Fruit fly (Drosophila melanogaster) whole organism, prepupa: ENCODE results near the gene CG7120.

Source experiments
- CG10669 ChIP-seq: fragments of 200-800 bp; sonication (Bioruptor generic); optimal IDR thresholded peaks from 3 replicates; lab custom pipeline; 2018; ENCODE audit warnings: missing biosample characterization, mild to moderate bottlenecking, missing genetic modification characterization, moderate library complexity
- CG11294 ChIP-seq: fragments of 200-800 bp; sonication (Bioruptor generic); IDR thresholded peaks from 2 replicates; pipeline ENCODE4 v1.3.6; 2022; ENCODE audit warnings: missing biosample characterization, missing genetic modification characterization
- CG11902 ChIP-seq: fragments of 200-800 bp; sonication (Bioruptor generic); optimal IDR thresholded peaks from 3 replicates; lab custom pipeline; 2016; ENCODE audit warnings: missing biosample characterization, missing genetic modification characterization
- CG15336 ChIP-seq: fragments of 200-800 bp; sonication (Bioruptor generic); IDR thresholded peaks from 2 replicates; pipeline ENCODE4 v1.3.6; 2022; ENCODE audit warnings: missing biosample characterization, missing genetic modification characterization
- CG1621 ChIP-seq: fragments of 200-800 bp; sonication (Bioruptor generic); optimal IDR thresholded peaks from 3 replicates; lab custom pipeline; 2018; ENCODE audit warnings: missing biosample characterization, mild to moderate bottlenecking, missing genetic modification characterization
- CG3032 ChIP-seq: fragments of 200-800 bp; optimal IDR thresholded peaks from 2 replicates; lab custom pipeline; 2019; ENCODE audit warnings: missing biosample characterization, mild to moderate bottlenecking, missing genetic modification characterization, moderate library complexity
- CG32006 ChIP-seq: fragments of 200-800 bp; sonication (Bioruptor generic); optimal IDR thresholded peaks from 3 replicates; lab custom pipeline; 2017; ENCODE audit warnings: missing biosample characterization, mild to moderate bottlenecking, missing genetic modification characterization
- CG34406 ChIP-seq: fragments of 200-800 bp; sonication (Bioruptor generic); optimal IDR thresholded peaks from 3 replicates; lab custom pipeline; 2016; ENCODE audit warnings: missing biosample characterization, missing genetic modification characterization
- CG3919 ChIP-seq: fragments of 200-800 bp; sonication (Bioruptor generic); optimal IDR thresholded peaks from 3 replicates; lab custom pipeline; 2016; ENCODE audit warnings: missing biosample characterization, missing genetic modification characterization
- CG6792 ChIP-seq: fragments of 200-800 bp; sonication (Bioruptor generic); optimal IDR thresholded peaks from 3 replicates; lab custom pipeline; 2016; ENCODE audit warnings: missing biosample characterization, missing genetic modification characterization
- CG6808 ChIP-seq: fragments of 200-800 bp; sonication (Bioruptor generic); optimal IDR thresholded peaks from 3 replicates; lab custom pipeline; 2017; ENCODE audit warnings: missing biosample characterization, missing genetic modification characterization, mild to moderate bottlenecking, moderate library complexity, missing genetic modification reagents
- CG6854 ChIP-seq: fragments of 200-800 bp; sonication (Bioruptor generic); optimal IDR thresholded peaks from 2 replicates; lab custom pipeline; 2017; ENCODE audit warnings: missing biosample characterization, mild to moderate bottlenecking, missing genetic modification characterization
- CG7368 ChIP-seq: fragments of 200-800 bp; sonication (Bioruptor generic); optimal IDR thresholded peaks from 3 replicates; lab custom pipeline; 2016; ENCODE audit warnings: missing biosample characterization, missing genetic modification characterization
- CG8119 ChIP-seq: fragments of 200-800 bp; sonication (Bioruptor generic); IDR thresholded peaks from 3 replicates; pipeline ENCODE4 v1.3.6; 2022; ENCODE audit warnings: missing biosample characterization, missing genetic modification characterization
- CG8632 ChIP-seq: fragments of 200-800 bp; sonication (Bioruptor generic); optimal IDR thresholded peaks from 3 replicates; lab custom pipeline; 2016; ENCODE audit warnings: missing biosample characterization, missing genetic modification characterization
- Eip75B ChIP-seq: fragments of 200-800 bp; sonication (Bioruptor generic); optimal IDR thresholded peaks from 3 replicates; lab custom pipeline; 2016; ENCODE audit warnings: missing biosample characterization, missing genetic modification characterization
- Eip78C ChIP-seq: fragments of 200-800 bp; sonication (Bioruptor generic); peaks from one replicate; lab custom pipeline; 2016; ENCODE audit warnings: missing biosample characterization, missing genetic modification characterization
- Eip93F ChIP-seq: fragments of 200-800 bp; sonication (Bioruptor generic); optimal IDR thresholded peaks from 2 replicates; lab custom pipeline; 2016; ENCODE audit warnings: missing biosample characterization, mild to moderate bottlenecking, missing genetic modification characterization
- Ets21C ChIP-seq: fragments of 200-800 bp; sonication (Bioruptor generic); optimal IDR thresholded peaks from 3 replicates; lab custom pipeline; 2016; ENCODE audit warnings: missing biosample characterization, missing genetic modification characterization
- Ets96B ChIP-seq: fragments of 200-800 bp; optimal IDR thresholded peaks from 2 replicates; lab custom pipeline; 2019; ENCODE audit warnings: missing biosample characterization, mild to moderate bottlenecking, missing genetic modification characterization, moderate library complexity
- Hr38 ChIP-seq: sonication (Bioruptor generic); optimal IDR thresholded peaks from 2 replicates; lab custom pipeline; 2016; ENCODE audit warnings: missing biosample characterization, missing genetic modification characterization
- Met ChIP-seq: fragments of 200-800 bp; sonication (Bioruptor generic); optimal IDR thresholded peaks from 3 replicates; lab custom pipeline; 2016; ENCODE audit warnings: missing biosample characterization, missing genetic modification characterization
- Smox ChIP-seq: fragments of 200-800 bp; sonication (Bioruptor generic); optimal IDR thresholded peaks from 3 replicates; lab custom pipeline; 2016; ENCODE audit warnings: missing biosample characterization, missing genetic modification characterization
- Sox102F ChIP-seq: fragments of 200-800 bp; sonication (Bioruptor generic); optimal IDR thresholded peaks from 2 replicates; lab custom pipeline; 2016; ENCODE audit warnings: missing biosample characterization, mild to moderate bottlenecking, missing genetic modification characterization
- Sox14 ChIP-seq: fragments of 200-800 bp; sonication (Bioruptor generic); optimal IDR thresholded peaks from 3 replicates; lab custom pipeline; 2016; ENCODE audit warnings: missing biosample characterization, missing genetic modification characterization
- achi ChIP-seq: fragments of 200-800 bp; sonication (Bioruptor generic); optimal IDR thresholded peaks from 3 replicates; lab custom pipeline; 2016; ENCODE audit warnings: missing biosample characterization, missing genetic modification characterization
- acj6 ChIP-seq: fragments of 200-800 bp; sonication (Bioruptor generic); optimal IDR thresholded peaks from 3 replicates; lab custom pipeline; 2016; ENCODE audit warnings: missing biosample characterization, missing genetic modification characterization
- dac ChIP-seq: fragments of 200-800 bp; sonication (Bioruptor generic); optimal IDR thresholded peaks from 2 replicates; lab custom pipeline; 2017; ENCODE audit warnings: missing biosample characterization, mild to moderate bottlenecking, missing genetic modification characterization
- dsx ChIP-seq: fragments of 200-800 bp; optimal IDR thresholded peaks from 3 replicates; lab custom pipeline; 2019; ENCODE audit warnings: missing biosample characterization, mild to moderate bottlenecking, missing genetic modification characterization, moderate library complexity; ENCODE audit not compliant: poor library complexity, severe bottlenecking
- eg ChIP-seq: fragments of 200-800 bp; sonication (Bioruptor generic); IDR thresholded peaks from 3 replicates; pipeline ENCODE4 v1.3.6; 2022; ENCODE audit warnings: missing biosample characterization, missing genetic modification characterization
- esn ChIP-seq: fragments of 200-800 bp; sonication (Bioruptor generic); optimal IDR thresholded peaks from 2 replicates; lab custom pipeline; 2016; ENCODE audit warnings: missing biosample characterization, mild to moderate bottlenecking, missing genetic modification characterization, moderate library complexity
- fd85E ChIP-seq: fragments of 200-800 bp; sonication (Bioruptor generic); optimal IDR thresholded peaks from 3 replicates; lab custom pipeline; 2016; ENCODE audit warnings: missing biosample characterization, missing genetic modification characterization
- net ChIP-seq: fragments of 200-800 bp; sonication (Bioruptor generic); optimal IDR thresholded peaks from 3 replicates; lab custom pipeline; 2016; ENCODE audit warnings: missing biosample characterization, missing genetic modification characterization
- pdm3 ChIP-seq: fragments of 200-800 bp; sonication (Bioruptor generic); optimal IDR thresholded peaks from 3 replicates; lab custom pipeline; 2016; ENCODE audit warnings: missing biosample characterization, missing genetic modification characterization
- salr ChIP-seq, 2 experiments: fragments of 200-800 bp; sonication (Bioruptor generic); optimal IDR thresholded peaks; 3 replicates each; lab custom pipeline; 2016 to 2018; ENCODE audit warnings: missing biosample characterization in 2 of 2, missing genetic modification characterization in 2 of 2, mild to moderate bottlenecking in 1 of 2
- spab ChIP-seq: fragments of 200-800 bp; sonication (Bioruptor generic); optimal IDR thresholded peaks from 2 replicates; lab custom pipeline; 2017; ENCODE audit warnings: missing biosample characterization, mild to moderate bottlenecking, missing genetic modification characterization, missing genetic modification reagents
- svp ChIP-seq: fragments of 200-800 bp; sonication (Bioruptor generic); peaks from one replicate; lab custom pipeline; 2016; ENCODE audit warnings: missing biosample characterization, missing genetic modification characterization

CG7120 gene

dm6 chr3L:8385055-8385454, 10.7 kb upstream of the CG7120 start (continued):
- peak; percentile 83 for TF ChIP-seq CG8632 (GFP tag; lab: Kevin White, UChicago)
- TF ChIP-seq Eip78C (GFP tag; lab: Kevin White, UChicago), result peak; percentile 97
- TF ChIP-seq CG10669 (GFP tag; lab: Kevin White, UChicago), result peak; percentile 84
- peak; percentile 83 for TF ChIP-seq CG34406 (GFP tag; lab: Kevin White, UChicago)
- TF ChIP-seq CG7368 (GFP tag; lab: Kevin White, UChicago), result peak; percentile 78
- no peak for TF ChIP-seq Eip93F (GFP tag; lab: Kevin White, UChicago)
- TF ChIP-seq CG11902 (GFP tag; lab: Kevin White, UChicago), result peak; percentile 81
- TF ChIP-seq Eip75B, result peak; percentile 88
- TF ChIP-seq Hr38 (GFP tag; lab: Kevin White, UChicago), result no peak
- peak; percentile 82 for TF ChIP-seq CG8119
- TF ChIP-seq esn, result peak; percentile 82
- TF ChIP-seq CG3032 (tag; lab: Kevin White, UChicago), result peak; percentile 79
- TF ChIP-seq dsx, result peak; percentile 70
- TF ChIP-seq Sox102F (GFP tag; lab: Kevin White, UChicago), result peak; percentile 83
- TF ChIP-seq CG6854 (GFP tag; lab: Kevin White, UChicago), result peak; percentile 28

- TF ChIP-seq Met (GFP tag; lab: Kevin White, UChicago) (no peak), CG11294 (GFP tag; lab: Robert Waterston, UW) (no peak), Ets21C (GFP tag; lab: Kevin White, UChicago) (no peak), CG1621 (tag; lab: Kevin White, UChicago) (no peak), dac (GFP tag; lab: Kevin White, UChicago) (no peak), spab (GFP tag; lab: Kevin White, UChicago) (no peak), Sox14 (GFP tag; lab: Kevin White, UChicago) (no peak), Ets96B (tag; lab: Kevin White, UChicago) (no peak), CG15336 (GFP tag; lab: Robert Waterston, UW) (no peak), svp (GFP tag; lab: Kevin White, UChicago) (no peak), eg (GFP tag; lab: Robert Waterston, UW) (no peak), Hr38 (GFP tag; lab: Kevin White, UChicago) (no peak), net (no peak), Eip78C (GFP tag; lab: Kevin White, UChicago) (no peak), pdm3 (no peak), Smox (GFP tag; lab: Kevin White, UChicago) (no peak), CG6854 (GFP tag; lab: Kevin White, UChicago) (no peak), acj6 (GFP tag; lab: Kevin White, UChicago) (no peak), CG3032 (tag; lab: Kevin White, UChicago) (no peak)
These were observed 4.6 kb upstream of the CG7120 start, which contains the start of gene Jon66Ci for dm6 chr3L:8391240-8391639. TSS of gene Jon66Ci (plus strand) at chr3L:8391540.

- TF ChIP-seq svp (GFP tag; lab: Kevin White, UChicago), result no peak
- TF ChIP-seq fd85E (GFP tag; lab: Kevin White, UChicago), result no peak
- no peak for TF ChIP-seq Met (GFP tag; lab: Kevin White, UChicago)
- TF ChIP-seq salr (GFP tag; optimal IDR thresholded peaks at IDR 0.05; lab: Kevin White, UChicago), result no peak
- no peak for TF ChIP-seq achi (GFP tag; lab: Kevin White, UChicago)
- no peak for TF ChIP-seq CG7368 (GFP tag; lab: Kevin White, UChicago)
- TF ChIP-seq dac (GFP tag; lab: Kevin White, UChicago), result no peak
- TF ChIP-seq CG32006 (GFP tag; lab: Kevin White, UChicago), result no peak
- TF ChIP-seq esn, result no peak
These were observed 2.3 kb upstream of the CG7120 start, which contains the start of gene Jon66Cii for dm6 chr3L:8393549-8393948. TSS of gene Jon66Cii (minus strand) at chr3L:8393649.

- no peak for TF ChIP-seq Smox (GFP tag; lab: Kevin White, UChicago)
- TF ChIP-seq eg (GFP tag; lab: Robert Waterston, UW), result no peak
- TF ChIP-seq Hr38 (GFP tag; lab: Kevin White, UChicago), result no peak
- no peak for TF ChIP-seq fd85E (GFP tag; lab: Kevin White, UChicago)
- TF ChIP-seq CG6792 (GFP tag; lab: Kevin White, UChicago), result no peak
- no peak for TF ChIP-seq CG7368 (GFP tag; lab: Kevin White, UChicago)
- no peak for TF ChIP-seq pdm3
- no peak for TF ChIP-seq CG6808 (GFP tag; lab: Kevin White, UChicago)
- no peak for TF ChIP-seq CG3919 (GFP tag; lab: Kevin White, UChicago)
- TF ChIP-seq, all 60 proteins: peak for 0
These were observed 1.7 kb upstream of the CG7120 start for dm6 chr3L:8394132-8394531.
